Fruit fly (Drosophila melanogaster): ENCODE data around the gene spz3.
A peak's percentile ranks its signal among the peaks of the same experiment; 100 is the strongest.

Gene spz3

dm6 chr2L:7899108-7899507 is 19.8 kb upstream of the spz3 start:
- TF ChIP-seq CG9948 (tag; optimal IDR thresholded peaks at IDR 0.05), result peak; percentile 78
- TF ChIP-seq CG12605 (GFP tag; IDR thresholded peaks at IDR 0.05), result peak; percentile 74
- TF ChIP-seq EcR (GFP tag; optimal IDR thresholded peaks at IDR 0.05), result no peak
- no peak for TF ChIP-seq D1 (tag; optimal IDR thresholded peaks at IDR 0.05)
- TF ChIP-seq Snoo (tag; optimal IDR thresholded peaks at IDR 0.05), result peak; percentile 10
- peak; percentile 71 for TF ChIP-seq Ets98B (GFP tag; IDR thresholded peaks at IDR 0.05)
- TF ChIP-seq CG8159 (tag; optimal IDR thresholded peaks at IDR 0.05), result peak; percentile 77
- TF ChIP-seq CG32121 (GFP tag; IDR thresholded peaks at IDR 0.05), result peak; percentile 50
- TF ChIP-seq CG8301 (tag; optimal IDR thresholded peaks at IDR 0.05), result peak; percentile 80
- peak; percentile 71 for TF ChIP-seq CG14655 (GFP tag; optimal IDR thresholded peaks at IDR 0.05)
- no peak for TF ChIP-seq CG10348 (GFP tag; IDR thresholded peaks at IDR 0.05)
- peak; percentile 78 for TF ChIP-seq CG34367 (tag; optimal IDR thresholded peaks at IDR 0.05)
- peak; percentile 74 for TF ChIP-seq CG4496 (GFP tag; IDR thresholded peaks at IDR 0.05)
- TF ChIP-seq CG17806 (tag; optimal IDR thresholded peaks at IDR 0.05), result peak; percentile 80
- TF ChIP-seq gl (tag; optimal IDR thresholded peaks at IDR 0.05), result peak; percentile 59
- TF ChIP-seq fd96Ca (GFP tag; IDR thresholded peaks at IDR 0.05), result peak; percentile 72
- TF ChIP-seq CG15710 (tag; optimal IDR thresholded peaks at IDR 0.05), result peak; percentile 76
- TF ChIP-seq rn (GFP tag; IDR thresholded peaks at IDR 0.05), result peak; percentile 16; the same call in 1 of the 2 replicates
- peak; percentile 68 for TF ChIP-seq Pif1A (GFP tag; optimal IDR thresholded peaks at IDR 0.05)
- peak; percentile 46 for TF ChIP-seq CG13204 (GFP tag; optimal IDR thresholded peaks at IDR 0.05)
- TF ChIP-seq Pif1B (GFP tag; optimal IDR thresholded peaks at IDR 0.05), result peak; percentile 49

dm6 chr2L:7898581-7898980 is 19.2 kb upstream of the spz3 start:
- peak; percentile 92 for TF ChIP-seq CG4496 (GFP tag; IDR thresholded peaks at IDR 0.05)
- peak; percentile 89 for TF ChIP-seq fd96Ca (GFP tag; IDR thresholded peaks at IDR 0.05)
- TF ChIP-seq EcR (GFP tag; optimal IDR thresholded peaks at IDR 0.05), result no peak
- TF ChIP-seq CG17806 (tag; optimal IDR thresholded peaks at IDR 0.05), result peak; percentile 91
- peak; percentile 86 for TF ChIP-seq CG34367 (tag; optimal IDR thresholded peaks at IDR 0.05)
- peak; percentile 79 for TF ChIP-seq Pif1A (GFP tag; optimal IDR thresholded peaks at IDR 0.05)
- peak; percentile 69 for TF ChIP-seq CG32121 (GFP tag; IDR thresholded peaks at IDR 0.05)
- peak; percentile 49 for TF ChIP-seq D1 (tag; optimal IDR thresholded peaks at IDR 0.05)
- peak; percentile 88 for TF ChIP-seq CG8301 (tag; optimal IDR thresholded peaks at IDR 0.05)
- TF ChIP-seq CG10348 (GFP tag; IDR thresholded peaks at IDR 0.05), result no peak
- TF ChIP-seq Ets98B (GFP tag; IDR thresholded peaks at IDR 0.05), result peak; percentile 83
- peak; percentile 64 for TF ChIP-seq rn (GFP tag; IDR thresholded peaks at IDR 0.05)
- peak; percentile 85 for TF ChIP-seq CG8159 (tag; optimal IDR thresholded peaks at IDR 0.05)
- peak; percentile 71 for TF ChIP-seq CG13204 (GFP tag; optimal IDR thresholded peaks at IDR 0.05)
- TF ChIP-seq CG9948 (tag; optimal IDR thresholded peaks at IDR 0.05), result peak; percentile 86
- TF ChIP-seq CG12605 (GFP tag; IDR thresholded peaks at IDR 0.05), result peak; percentile 56
- TF ChIP-seq CG14655 (GFP tag; optimal IDR thresholded peaks at IDR 0.05), result peak; percentile 87
- peak; percentile 74 for TF ChIP-seq gl (tag; optimal IDR thresholded peaks at IDR 0.05)
- TF ChIP-seq Snoo (tag; optimal IDR thresholded peaks at IDR 0.05), result peak; percentile 64
- TF ChIP-seq CG15710 (tag; optimal IDR thresholded peaks at IDR 0.05), result peak; percentile 80
- TF ChIP-seq Pif1B (GFP tag; optimal IDR thresholded peaks at IDR 0.05), result peak; percentile 49

dm6 chr2L:7897245-7897644 is 17.9 kb upstream of the spz3 start:
- peak; percentile 74 for TF ChIP-seq CG17806 (tag; optimal IDR thresholded peaks at IDR 0.05)
- peak; percentile 70 for TF ChIP-seq CG8301 (tag; optimal IDR thresholded peaks at IDR 0.05)
- no peak for TF ChIP-seq CG12605 (GFP tag; IDR thresholded peaks at IDR 0.05)
- TF ChIP-seq CG4496 (GFP tag; IDR thresholded peaks at IDR 0.05), result peak; percentile 24; the same call in 1 of the 3 replicates
- TF ChIP-seq CG9948 (tag; optimal IDR thresholded peaks at IDR 0.05), result peak; percentile 70
- TF ChIP-seq fd96Ca (GFP tag; IDR thresholded peaks at IDR 0.05), result no peak
- TF ChIP-seq CG13204 (GFP tag; optimal IDR thresholded peaks at IDR 0.05), result no peak
- TF ChIP-seq CG32121 (GFP tag; IDR thresholded peaks at IDR 0.05), result no peak
- peak; percentile 68 for TF ChIP-seq Pif1B (GFP tag; optimal IDR thresholded peaks at IDR 0.05)
- peak; percentile 57 for TF ChIP-seq Pif1A (GFP tag; optimal IDR thresholded peaks at IDR 0.05)
- TF ChIP-seq CG8159 (tag; optimal IDR thresholded peaks at IDR 0.05), result peak; percentile 60
- TF ChIP-seq D1 (tag; optimal IDR thresholded peaks at IDR 0.05), result no peak
- TF ChIP-seq Ets98B (GFP tag; IDR thresholded peaks at IDR 0.05), result peak; percentile 55; the same call in 1 of the 2 replicates
- TF ChIP-seq CG34367 (tag; optimal IDR thresholded peaks at IDR 0.05), result peak; percentile 56
- TF ChIP-seq CG14655 (GFP tag; optimal IDR thresholded peaks at IDR 0.05), result peak; percentile 69
- TF ChIP-seq CG15710 (tag; optimal IDR thresholded peaks at IDR 0.05), result peak; percentile 45
- peak; percentile 1 for TF ChIP-seq gl (tag; optimal IDR thresholded peaks at IDR 0.05)
- no peak for TF ChIP-seq CG10348 (GFP tag; IDR thresholded peaks at IDR 0.05)
- no peak for TF ChIP-seq EcR (GFP tag; optimal IDR thresholded peaks at IDR 0.05)
- TF ChIP-seq Snoo (tag; optimal IDR thresholded peaks at IDR 0.05), result peak; percentile 64

dm6 chr2L:7890654-7891114 is 11.3 kb upstream of the spz3 start, which contains the start of gene Spn28Db:
TSS of gene Spn28Db (minus strand) at chr2L:7890704.
- TF ChIP-seq CG4496 (GFP tag; IDR thresholded peaks at IDR 0.05) (no peak; the same call in 2 of the 3 replicates), D1 (tag; optimal IDR thresholded peaks at IDR 0.05) (peak; percentile 91), CG8301 (tag; optimal IDR thresholded peaks at IDR 0.05) (no peak)

- no peak for TF ChIP-seq Ets98B (GFP tag; IDR thresholded peaks at IDR 0.05)
- TF ChIP-seq Pif1A (GFP tag; optimal IDR thresholded peaks at IDR 0.05), result no peak
- no peak for TF ChIP-seq CG17806 (tag; optimal IDR thresholded peaks at IDR 0.05)
These were observed 9.7 kb upstream of the spz3 start, which contains the start of gene Spn28Da for dm6 chr2L:7889029-7889428. TSS of gene Spn28Da (minus strand) at chr2L:7889129.

- TF ChIP-seq rn (GFP tag; IDR thresholded peaks at IDR 0.05) (no peak), D1 (tag; optimal IDR thresholded peaks at IDR 0.05) (no peak), CG8301 (tag; optimal IDR thresholded peaks at IDR 0.05) (no peak), CG15710 (tag; optimal IDR thresholded peaks at IDR 0.05) (no peak), CG34367 (tag; optimal IDR thresholded peaks at IDR 0.05) (no peak), EcR (GFP tag; optimal IDR thresholded peaks at IDR 0.05) (no peak), fd96Ca (GFP tag; IDR thresholded peaks at IDR 0.05) (no peak), CG17806 (tag; optimal IDR thresholded peaks at IDR 0.05) (no peak), Pif1B (GFP tag; optimal IDR thresholded peaks at IDR 0.05) (no peak), CG32121 (GFP tag; IDR thresholded peaks at IDR 0.05) (no peak), CG4496 (GFP tag; IDR thresholded peaks at IDR 0.05) (no peak), CG14655 (GFP tag; optimal IDR thresholded peaks at IDR 0.05) (no peak), CG8159 (tag; optimal IDR thresholded peaks at IDR 0.05) (no peak), Ets98B (GFP tag; IDR thresholded peaks at IDR 0.05) (no peak), Pif1A (GFP tag; optimal IDR thresholded peaks at IDR 0.05) (no peak), CG9948 (tag; optimal IDR thresholded peaks at IDR 0.05) (no peak), Snoo (tag; optimal IDR thresholded peaks at IDR 0.05) (no peak), CG12605 (GFP tag; IDR thresholded peaks at IDR 0.05) (no peak), gl (tag; optimal IDR thresholded peaks at IDR 0.05) (no peak)
These were observed 8.0 kb upstream of the spz3 start, which contains the start of gene CG7102 for dm6 chr2L:7887333-7887732. TSS of gene CG7102 (minus strand) at chr2L:7887513.

Data from whole organism, pupa.